Fruit fly (Drosophila melanogaster) whole organism, embryonic: ENCODE results near the gene Amun.

ENCODE experiments used
- Adf1 ChIP-seq: fragments of 200-800 bp; sonication (Bioruptor generic); IDR thresholded peaks from 2 replicates; pipeline ENCODE4 v1.3.6; 2022; ENCODE audit warnings: missing biosample characterization, missing genetic modification characterization
- CG10543 ChIP-seq: fragments of 200-800 bp; sonication (Bioruptor generic); optimal IDR thresholded peaks from 3 replicates; lab custom pipeline; 2017; ENCODE audit warnings: missing biosample characterization, mild to moderate bottlenecking, missing genetic modification characterization, moderate library complexity
- CG11247 ChIP-seq: fragments of 200-800 bp; sonication (Bioruptor generic); IDR thresholded peaks from 2 replicates; pipeline ENCODE4 v1.3.6; 2022; ENCODE audit warnings: missing biosample characterization, missing genetic modification characterization
- CG11456 ChIP-seq: fragments of 200-800 bp; sonication (Bioruptor generic); IDR thresholded peaks from 3 replicates; pipeline ENCODE4 v1.3.6; 2022; ENCODE audit warnings: missing biosample characterization, missing genetic modification characterization
- CG12744 ChIP-seq: fragments of 200-800 bp; sonication (Bioruptor generic); optimal IDR thresholded peaks from 2 replicates; lab custom pipeline; 2016; ENCODE audit warnings: missing biosample characterization, missing genetic modification characterization
- CG15479 ChIP-seq: fragments of 200-800 bp; sonication (Bioruptor generic); optimal IDR thresholded peaks from 3 replicates; lab custom pipeline; 2019; ENCODE audit warnings: missing biosample characterization, mild to moderate bottlenecking, missing genetic modification characterization, moderate library complexity
- CG15696 ChIP-seq: fragments of 200-800 bp; sonication (Bioruptor generic); optimal IDR thresholded peaks from 2 replicates; lab custom pipeline; 2019; ENCODE audit warnings: missing biosample characterization, mild to moderate bottlenecking, missing genetic modification characterization, moderate library complexity
- CG1647 ChIP-seq: fragments of 200-800 bp; sonication (Bioruptor generic); optimal IDR thresholded peaks from 3 replicates; lab custom pipeline; 2016; ENCODE audit warnings: missing biosample characterization, missing genetic modification characterization
- CG17359 ChIP-seq: fragments of 200-800 bp; sonication (Bioruptor generic); optimal IDR thresholded peaks from 3 replicates; lab custom pipeline; 2018; ENCODE audit warnings: missing biosample characterization, mild to moderate bottlenecking, missing genetic modification characterization, moderate library complexity
- CG17385 ChIP-seq: fragments of 200-800 bp; sonication (Bioruptor generic); optimal IDR thresholded peaks from 3 replicates; lab custom pipeline; 2018; ENCODE audit warnings: missing biosample characterization, mild to moderate bottlenecking, missing genetic modification characterization
- CG18599 ChIP-seq: fragments of 200-800 bp; sonication (Bioruptor generic); optimal IDR thresholded peaks from 3 replicates; lab custom pipeline; 2017; ENCODE audit warnings: missing biosample characterization, missing genetic modification characterization, mild to moderate bottlenecking, moderate library complexity, missing genetic modification reagents
- CG2116 ChIP-seq: fragments of 200-800 bp; sonication (Bioruptor generic); optimal IDR thresholded peaks from 3 replicates; lab custom pipeline; 2018; ENCODE audit warnings: missing biosample characterization, mild to moderate bottlenecking, missing genetic modification characterization
- CG31365 ChIP-seq: fragments of 200-800 bp; sonication (Bioruptor generic); optimal IDR thresholded peaks from 2 replicates; lab custom pipeline; 2018; ENCODE audit warnings: missing biosample characterization, mild to moderate bottlenecking, missing genetic modification characterization
- CG32772 ChIP-seq: fragments of 200-800 bp; sonication (Bioruptor generic); IDR thresholded peaks from 2 replicates; pipeline ENCODE4 v1.3.6; 2022; ENCODE audit warnings: missing biosample characterization, missing genetic modification characterization
- CG3407 ChIP-seq: fragments of 200-800 bp; sonication (Bioruptor generic); optimal IDR thresholded peaks from 2 replicates; lab custom pipeline; 2018; ENCODE audit warnings: missing biosample characterization, mild to moderate bottlenecking, missing genetic modification characterization
- CG34376 ChIP-seq: fragments of 200-800 bp; sonication (Bioruptor generic); optimal IDR thresholded peaks from 2 replicates; lab custom pipeline; 2018; ENCODE audit warnings: missing biosample characterization, mild to moderate bottlenecking, missing genetic modification characterization
- CG3995 ChIP-seq: fragments of 200-800 bp; sonication (Bioruptor generic); optimal IDR thresholded peaks from 3 replicates; lab custom pipeline; 2016; ENCODE audit warnings: missing biosample characterization, missing genetic modification characterization
- CG4282 ChIP-seq: fragments of 200-800 bp; sonication (Bioruptor generic); optimal IDR thresholded peaks from 2 replicates; lab custom pipeline; 2016; ENCODE audit warnings: missing biosample characterization, missing genetic modification characterization
- CG4360 ChIP-seq: fragments of 200-800 bp; sonication (Bioruptor generic); IDR thresholded peaks from 2 replicates; pipeline ENCODE4 v1.3.6; 2022; ENCODE audit warnings: missing biosample characterization, missing genetic modification characterization
- CG6854 ChIP-seq: fragments of 200-800 bp; sonication (Bioruptor generic); optimal IDR thresholded peaks from 3 replicates; lab custom pipeline; 2017; ENCODE audit warnings: missing biosample characterization, mild to moderate bottlenecking, missing genetic modification characterization
- CG9727 ChIP-seq: fragments of 200-800 bp; sonication (Bioruptor generic); optimal IDR thresholded peaks from 3 replicates; lab custom pipeline; 2017; ENCODE audit warnings: missing biosample characterization, mild to moderate bottlenecking, missing genetic modification characterization
- Deaf1 ChIP-seq: fragments of 200-800 bp; optimal IDR thresholded peaks from 3 replicates; lab custom pipeline; 2019; ENCODE audit warnings: missing biosample characterization, mild to moderate bottlenecking, missing genetic modification characterization, moderate library complexity
- Dip2 ChIP-seq: fragments of 200-800 bp; sonication (Bioruptor generic); IDR thresholded peaks from 2 replicates; pipeline ENCODE4 v1.3.6; 2022; ENCODE audit warnings: missing biosample characterization, missing genetic modification characterization
- Drgx ChIP-seq: fragments of 200-800 bp; sonication (Bioruptor generic); IDR thresholded peaks from 2 replicates; pipeline ENCODE4 v1.3.6; 2022; ENCODE audit warnings: missing biosample characterization, missing genetic modification characterization
- HLHmδ ChIP-seq: fragments of 200-800 bp; sonication (Bioruptor generic); optimal IDR thresholded peaks from 2 replicates; lab custom pipeline; 2018; ENCODE audit warnings: missing biosample characterization, mild to moderate bottlenecking, missing genetic modification characterization, moderate library complexity
- Hey ChIP-seq: fragments of 200-800 bp; sonication (Bioruptor generic); optimal IDR thresholded peaks from 3 replicates; lab custom pipeline; 2018; ENCODE audit warnings: missing biosample characterization, mild to moderate bottlenecking, missing genetic modification characterization
- Hr51 ChIP-seq, 2 experiments: fragments of 200-800 bp; sonication (Bioruptor generic); optimal IDR thresholded peaks; 2 replicates in 1 of 2; 3 replicates in 1 of 2; lab custom pipeline; 2016 to 2018; ENCODE audit warnings: missing biosample characterization in 2 of 2, missing genetic modification characterization in 2 of 2, mild to moderate bottlenecking in 1 of 2, moderate library complexity in 1 of 2
- Mad ChIP-seq: fragments of 200-800 bp; sonication (Bioruptor generic); optimal IDR thresholded peaks from 2 replicates; lab custom pipeline; 2016; ENCODE audit warnings: missing biosample characterization, missing genetic modification characterization
- Myb ChIP-seq: fragments of 200-800 bp; sonication (Bioruptor generic); optimal IDR thresholded peaks from 2 replicates; lab custom pipeline; 2016; ENCODE audit warnings: missing biosample characterization, missing genetic modification characterization
- NFAT ChIP-seq: fragments of 200-800 bp; sonication (Bioruptor generic); IDR thresholded peaks from 2 replicates; pipeline ENCODE4 v1.3.6; 2022; ENCODE audit warnings: missing biosample characterization, missing genetic modification characterization
- Nf-YA ChIP-seq: fragments of 200-800 bp; sonication (Bioruptor generic); IDR thresholded peaks from 2 replicates; pipeline ENCODE4 v1.3.6; 2022; ENCODE audit warnings: missing biosample characterization, missing genetic modification characterization
- Six4 ChIP-seq: fragments of 200-800 bp; sonication (Bioruptor generic); optimal IDR thresholded peaks from 2 replicates; lab custom pipeline; 2016; ENCODE audit warnings: missing biosample characterization, missing genetic modification characterization
- Sox100B ChIP-seq: fragments of 200-800 bp; sonication (Bioruptor generic); optimal IDR thresholded peaks from 3 replicates; lab custom pipeline; 2018; ENCODE audit warnings: missing biosample characterization, mild to moderate bottlenecking, missing genetic modification characterization
- Sox102F ChIP-seq: fragments of 200-800 bp; sonication (Bioruptor generic); optimal IDR thresholded peaks from 2 replicates; lab custom pipeline; 2018; ENCODE audit warnings: missing biosample characterization, mild to moderate bottlenecking, missing genetic modification characterization, moderate library complexity
- Trl ChIP-seq, 3 experiments: fragments of >200 bp in 2 of 3; fragments of 200-800 bp in 1 of 3; sonication (Bioruptor generic) in 1 of 3; optimal IDR thresholded peaks; 2 replicates in 1 of 3; 3 replicates in 2 of 3; lab custom pipeline; 2016 to 2017; ENCODE audit warnings: missing biosample characterization in 1 of 3, missing genetic modification characterization in 1 of 3
- al ChIP-seq: fragments of 200-800 bp; sonication (Bioruptor generic); IDR thresholded peaks from 2 replicates; pipeline ENCODE4 v1.3.6; 2022; ENCODE audit warnings: missing biosample characterization, missing genetic modification characterization
- az2 ChIP-seq: fragments of 200-800 bp; sonication (Bioruptor generic); optimal IDR thresholded peaks from 3 replicates; lab custom pipeline; 2016; ENCODE audit warnings: missing biosample characterization, missing genetic modification characterization
- bsh ChIP-seq, 2 experiments: fragments of 200-800 bp; sonication (Bioruptor generic); optimal IDR thresholded peaks; 2 replicates each; lab custom pipeline; 2017 to 2018; ENCODE audit warnings: mild to moderate bottlenecking in 2 of 2, missing biosample characterization in 2 of 2, missing genetic modification characterization in 2 of 2, moderate library complexity in 1 of 2
- caup ChIP-seq: fragments of 200-800 bp; sonication (Bioruptor generic); optimal IDR thresholded peaks from 3 replicates; lab custom pipeline; 2017; ENCODE audit warnings: missing biosample characterization, mild to moderate bottlenecking, missing genetic modification characterization, moderate library complexity; ENCODE audit not compliant: severe bottlenecking
- ci ChIP-seq: fragments of 200-800 bp; sonication (Bioruptor generic); IDR thresholded peaks from 3 replicates; pipeline ENCODE4 v1.3.6; 2022; ENCODE audit warnings: missing biosample characterization, missing genetic modification characterization
- exex ChIP-seq: fragments of 200-800 bp; sonication (Bioruptor generic); optimal IDR thresholded peaks from 4 replicates; lab custom pipeline; 2018; ENCODE audit warnings: missing biosample characterization, mild to moderate bottlenecking, missing genetic modification characterization, moderate library complexity
- gro ChIP-seq: fragments of 200-800 bp; sonication (Bioruptor generic); optimal IDR thresholded peaks from 2 replicates; lab custom pipeline; 2016; ENCODE audit warnings: missing biosample characterization, missing genetic modification characterization
- knrl ChIP-seq: fragments of 200-800 bp; sonication (Bioruptor generic); IDR thresholded peaks from 3 replicates; pipeline ENCODE4 v1.3.6; 2022; ENCODE audit warnings: missing biosample characterization, missing genetic modification characterization; ENCODE audit not compliant: partially characterized antibody
- lab ChIP-seq: fragments of 200-800 bp; sonication (Bioruptor generic); optimal IDR thresholded peaks from 3 replicates; lab custom pipeline; 2017; ENCODE audit warnings: missing biosample characterization, missing genetic modification characterization, mild to moderate bottlenecking, moderate library complexity, missing genetic modification reagents
- pho ChIP-seq: fragments of 200-800 bp; sonication (Bioruptor generic); optimal IDR thresholded peaks from 2 replicates; lab custom pipeline; 2016; ENCODE audit warnings: missing biosample characterization, missing genetic modification characterization
- pzg ChIP-seq: fragments of 200-800 bp; sonication (Bioruptor generic); optimal IDR thresholded peaks from 3 replicates; lab custom pipeline; 2018; ENCODE audit warnings: missing biosample characterization, mild to moderate bottlenecking, missing genetic modification characterization, moderate library complexity
- repo ChIP-seq: fragments of 200-800 bp; sonication (Bioruptor generic); optimal IDR thresholded peaks from 2 replicates; lab custom pipeline; 2016; ENCODE audit warnings: missing biosample characterization, missing genetic modification characterization
- row ChIP-seq: fragments of 200-800 bp; sonication (Bioruptor generic); IDR thresholded peaks from 3 replicates; pipeline ENCODE4 v1.3.6; 2022; ENCODE audit warnings: missing biosample characterization, missing genetic modification characterization
- ssp ChIP-seq: fragments of 200-800 bp; sonication (Bioruptor generic); IDR thresholded peaks from 2 replicates; pipeline ENCODE4 v1.3.6; 2022; ENCODE audit warnings: missing biosample characterization, missing genetic modification characterization

Gene Amun

dm6 chrX:11713808-11714528 lies 1.4 kb downstream of the Amun start (continued):
- TF ChIP-seq Hr51 (GFP tag; optimal IDR thresholded peaks at IDR 0.05; lab: Kevin White, UChicago), result no peak
- TF ChIP-seq az2 (GFP tag; lab: Kevin White, UChicago), result no peak
- TF ChIP-seq CG15479 (GFP tag; lab: Kevin White, UChicago), result peak; percentile 5
- no peak for TF ChIP-seq repo (GFP tag; lab: Kevin White, UChicago)
- no peak for TF ChIP-seq ssp (GFP tag; lab: Robert Waterston, UW)
- peak; percentile 35 for TF ChIP-seq CG34376 (GFP tag; lab: Kevin White, UChicago)
- no peak for TF ChIP-seq Six4 (GFP tag; lab: Kevin White, UChicago)
- TF ChIP-seq lab (GFP tag; lab: Kevin White, UChicago), result peak; percentile 33
- TF ChIP-seq ci (GFP tag; lab: Robert Waterston, UW), result no peak
- TF ChIP-seq Dip2 (GFP tag; lab: Robert Waterston, UW), result no peak
- no peak for TF ChIP-seq Mad (GFP tag; lab: Kevin White, UChicago)
- TF ChIP-seq CG31365 (tag; lab: Kevin White, UChicago), result peak; percentile 22
- TF ChIP-seq HLHmδ (GFP tag; lab: Kevin White, UChicago), result peak; percentile 15
- no peak for TF ChIP-seq CG9727 (GFP tag; lab: Kevin White, UChicago)
- TF ChIP-seq CG32772, result no peak
- 0 out of 3 replicates have a peak, but pooled peaks have one; percentile 7 for TF ChIP-seq row (GFP tag; lab: Robert Waterston, UW)
- TF ChIP-seq al (GFP tag; lab: Robert Waterston, UW), result no peak
- peak; percentile 84 for TF ChIP-seq exex
- no peak for TF ChIP-seq CG17359 (tag; lab: Kevin White, UChicago)
- TF ChIP-seq Deaf1 (tag; lab: Kevin White, UChicago), result peak; percentile 45
- peak in 1 of 2 experiments; percentile 55 for TF ChIP-seq bsh (GFP tag; optimal IDR thresholded peaks at IDR 0.05; lab: Kevin White, UChicago)
- no peak for TF ChIP-seq pho (GFP tag; lab: Kevin White, UChicago)
- TF ChIP-seq Nf-YA (GFP tag; lab: Robert Waterston, UW), result no peak
- TF ChIP-seq Myb (GFP tag; lab: Kevin White, UChicago), result no peak
- no peak for TF ChIP-seq CG3995
- TF ChIP-seq CG10543 (GFP tag; lab: Kevin White, UChicago), result peak; percentile 61
- peak; percentile 44 for TF ChIP-seq CG17385 (GFP tag; lab: Kevin White, UChicago)
- peak; percentile 2 for TF ChIP-seq CG2116 (GFP tag; lab: Kevin White, UChicago)
- no peak for TF ChIP-seq Hey (tag; lab: Kevin White, UChicago)
- TF ChIP-seq Trl (optimal IDR thresholded peaks at IDR 0.05; lab: Kevin White, UChicago), result peak; percentile 82 to 94
- TF ChIP-seq Trl (GFP tag; optimal IDR thresholded peaks at IDR 0.05; lab: Kevin White, UChicago), result no peak
- TF ChIP-seq Sox100B, result no peak
- TF ChIP-seq Sox102F, result no peak
- no peak for TF ChIP-seq caup (GFP tag; lab: Kevin White, UChicago)
- peak; percentile 4; the same call in 1 of the 2 replicates for TF ChIP-seq Adf1
- TF ChIP-seq pzg, result no peak
- TF ChIP-seq CG11456 (GFP tag; lab: Robert Waterston, UW), result no peak
- TF ChIP-seq CG12744, result no peak
- TF ChIP-seq CG11247 (GFP tag; lab: Robert Waterston, UW), result no peak
- no peak for TF ChIP-seq CG1647 (GFP tag; lab: Kevin White, UChicago)
- no peak for TF ChIP-seq CG4282 (GFP tag; lab: Kevin White, UChicago)
- no peak for TF ChIP-seq gro (GFP tag; lab: Kevin White, UChicago)
- TF ChIP-seq knrl (GFP tag; lab: Robert Waterston, UW), result no peak
- peak; percentile 22 for TF ChIP-seq CG6854
- no peak for TF ChIP-seq NFAT (GFP tag; lab: Robert Waterston, UW)
- peak; percentile 62 for TF ChIP-seq CG18599 (GFP tag; lab: Kevin White, UChicago)
- TF ChIP-seq CG3407, result no peak
- TF ChIP-seq CG4360, result no peak
- 0 out of 2 replicates have a peak, but pooled peaks have one; percentile 17 for TF ChIP-seq Drgx (GFP tag; lab: Robert Waterston, UW)
- TF ChIP-seq CG15696 (tag; lab: Kevin White, UChicago), result no peak
